Worm (Caenorhabditis elegans) whole organism, mixed stage, embryonic: Measurements from ENCODE around the gene Y71H2B.8.
A peak's percentile ranks its signal among the peaks of the same experiment; 100 is the strongest.

ENCODE experiments used
- M03D4.4 ChIP-seq: sonication (generic microtip); optimal IDR thresholded peaks from 2 replicates; lab custom pipeline; 2017; ENCODE audit warnings: mild to moderate bottlenecking, missing genetic modification characterization, missing compliant biosample characterization
- bed-3 ChIP-seq: fragments of 200-800 bp; sonication (Bioruptor generic); optimal IDR thresholded peaks from 3 replicates; lab custom pipeline; 2018; ENCODE audit warnings: mild to moderate bottlenecking, missing genetic modification characterization, moderate library complexity, missing compliant biosample characterization
- blmp-1 ChIP-seq: fragments of 150-350 bp; optimal IDR thresholded peaks from 2 replicates; lab custom pipeline; 2014; ENCODE audit warnings: missing biosample characterization, missing genetic modification characterization
- ceh-39 ChIP-seq: fragments of 150-350 bp; optimal IDR thresholded peaks from 2 replicates; lab custom pipeline; 2014; ENCODE audit warnings: missing biosample characterization, missing genetic modification characterization
- ceh-43 ChIP-seq: fragments of 200-800 bp; sonication (Bioruptor generic); optimal IDR thresholded peaks from 2 replicates; lab custom pipeline; 2018; ENCODE audit warnings: mild to moderate bottlenecking, missing genetic modification characterization, moderate library complexity, missing compliant biosample characterization
- ceh-83 ChIP-seq: fragments of 200-800 bp; sonication (Bioruptor generic); optimal IDR thresholded peaks from 2 replicates; lab custom pipeline; 2018; ENCODE audit warnings: mild to moderate bottlenecking, missing genetic modification characterization, missing compliant biosample characterization
- ces-1 ChIP-seq: fragments of 150-350 bp; optimal IDR thresholded peaks from 2 replicates; lab custom pipeline; 2014; ENCODE audit warnings: missing biosample characterization, missing genetic modification reagents, missing genetic modification characterization
- cnd-1 ChIP-seq: fragments of 200-800 bp; sonication (Bioruptor generic); optimal IDR thresholded peaks from 2 replicates; lab custom pipeline; 2018; ENCODE audit warnings: mild to moderate bottlenecking, missing genetic modification characterization, missing compliant biosample characterization
- drap-1 ChIP-seq: fragments of 200-800 bp; sonication (Bioruptor generic); optimal IDR thresholded peaks from 3 replicates; lab custom pipeline; 2018; ENCODE audit warnings: mild to moderate bottlenecking, missing genetic modification characterization, missing compliant biosample characterization
- elt-1 ChIP-seq: sonication (generic microtip); optimal IDR thresholded peaks from 2 replicates; lab custom pipeline; 2017; ENCODE audit warnings: missing genetic modification characterization, mild to moderate bottlenecking, missing compliant biosample characterization, antibody characterized with exemption, moderate library complexity, borderline replicate concordance; ENCODE audit not compliant: insufficient read depth
- elt-3 ChIP-seq: fragments of 150-350 bp; optimal IDR thresholded peaks from 2 replicates; lab custom pipeline; 2014; ENCODE audit warnings: missing biosample characterization, missing genetic modification characterization
- flh-1 ChIP-seq: fragments of 200-800 bp; sonication (Bioruptor generic); optimal IDR thresholded peaks from 2 replicates; lab custom pipeline; 2018; ENCODE audit warnings: mild to moderate bottlenecking, missing genetic modification characterization, moderate library complexity, missing compliant biosample characterization
- ham-2 ChIP-seq: fragments of 200-800 bp; sonication (Bioruptor generic); optimal IDR thresholded peaks from 2 replicates; lab custom pipeline; 2018; ENCODE audit warnings: mild to moderate bottlenecking, missing genetic modification characterization, missing compliant biosample characterization
- hlh-1 ChIP-seq: fragments of 150-350 bp; optimal IDR thresholded peaks from 2 replicates; lab custom pipeline; 2014; ENCODE audit warnings: missing biosample characterization, missing genetic modification reagents, missing genetic modification characterization
- lin-13 ChIP-seq: fragments of 150-350 bp; optimal IDR thresholded peaks from 2 replicates; lab custom pipeline; 2014; ENCODE audit warnings: missing biosample characterization, missing genetic modification characterization
- lin-32 ChIP-seq: fragments of 200-800 bp; sonication (Bioruptor generic); optimal IDR thresholded peaks from 2 replicates; lab custom pipeline; 2018; ENCODE audit warnings: mild to moderate bottlenecking, missing genetic modification characterization, missing compliant biosample characterization
- lsy-2 ChIP-seq: fragments of 150-350 bp; optimal IDR thresholded peaks from 2 replicates; lab custom pipeline; 2014; ENCODE audit warnings: missing biosample characterization, missing genetic modification characterization
- mab-5 ChIP-seq: fragments of 150-350 bp; optimal IDR thresholded peaks from 2 replicates; lab custom pipeline; 2014; ENCODE audit warnings: missing biosample characterization, missing genetic modification characterization
- mep-1 ChIP-seq: fragments of 150-350 bp; optimal IDR thresholded peaks from 2 replicates; lab custom pipeline; 2017; ENCODE audit warnings: missing biosample characterization, missing genetic modification reagents, missing genetic modification characterization, inconsistent platforms
- mls-2 ChIP-seq: sonication (generic microtip); optimal IDR thresholded peaks from 2 replicates; lab custom pipeline; 2016; ENCODE audit warnings: mild to moderate bottlenecking, missing genetic modification characterization, moderate library complexity, missing compliant biosample characterization
- nhr-12 ChIP-seq: fragments of 150-350 bp; optimal IDR thresholded peaks from 2 replicates; lab custom pipeline; 2014; ENCODE audit warnings: missing biosample characterization, missing genetic modification characterization
- nhr-2 ChIP-seq: fragments of 150-350 bp; optimal IDR thresholded peaks from 2 replicates; lab custom pipeline; 2014; ENCODE audit warnings: missing biosample characterization, missing genetic modification characterization
- nhr-237 ChIP-seq: fragments of 150-350 bp; optimal IDR thresholded peaks from 2 replicates; lab custom pipeline; 2014; ENCODE audit warnings: missing biosample characterization, missing genetic modification characterization
- nhr-28 ChIP-seq: fragments of 150-350 bp; optimal IDR thresholded peaks from 2 replicates; lab custom pipeline; 2014; ENCODE audit warnings: missing biosample characterization, missing genetic modification characterization
- nhr-76 ChIP-seq: sonication (generic microtip); optimal IDR thresholded peaks from 2 replicates; lab custom pipeline; 2017; ENCODE audit warnings: missing biosample characterization, missing genetic modification characterization
- sem-2 ChIP-seq: fragments of 200-800 bp; sonication (Bioruptor generic); optimal IDR thresholded peaks from 2 replicates; lab custom pipeline; 2018; ENCODE audit warnings: mild to moderate bottlenecking, missing genetic modification characterization, missing compliant biosample characterization
- snpc-4 ChIP-seq: fragments of 150-350 bp; optimal IDR thresholded peaks from 2 replicates; lab custom pipeline; 2014; ENCODE audit warnings: missing biosample characterization, missing genetic modification characterization
- sptf-1 ChIP-seq: sonication (generic microtip); optimal IDR thresholded peaks from 2 replicates; lab custom pipeline; 2017; ENCODE audit warnings: mild to moderate bottlenecking, missing genetic modification characterization, moderate library complexity, missing compliant biosample characterization
- tbx-8 ChIP-seq: fragments of 200-800 bp; sonication (Bioruptor generic); optimal IDR thresholded peaks from 2 replicates; lab custom pipeline; 2018; ENCODE audit warnings: mild to moderate bottlenecking, missing genetic modification characterization, moderate library complexity, missing compliant biosample characterization
- unc-120 ChIP-seq: sonication (generic microtip); optimal IDR thresholded peaks from 2 replicates; lab custom pipeline; 2017; ENCODE audit warnings: missing genetic modification characterization, missing compliant biosample characterization; ENCODE audit not compliant: poor library complexity, severe bottlenecking
- unc-39 ChIP-seq: fragments of 150-350 bp; optimal IDR thresholded peaks from 2 replicates; lab custom pipeline; 2014; ENCODE audit warnings: missing biosample characterization, missing genetic modification characterization
- unc-62 ChIP-seq: fragments of 150-350 bp; optimal IDR thresholded peaks from 2 replicates; lab custom pipeline; 2014; ENCODE audit warnings: missing biosample characterization, missing genetic modification reagents, missing genetic modification characterization
- zip-8 ChIP-seq: fragments of 150-350 bp; optimal IDR thresholded peaks from 2 replicates; lab custom pipeline; 2014; ENCODE audit warnings: missing biosample characterization, missing genetic modification characterization
- ztf-11 ChIP-seq: fragments of 150-350 bp; optimal IDR thresholded peaks from 2 replicates; lab custom pipeline; 2014; ENCODE audit warnings: missing biosample characterization, missing genetic modification characterization

Y71H2B.8 gene

ce11 chrIII:2578993-2579392, at the start of gene Y71H2B.8:
Y71H2B.8 (plus strand) TSS chrIII:2579293.
- TF ChIP-seq sem-2 (GFP tag; lab: Kevin White, UChicago) (no peak), snpc-4 (no peak)
- TF ChIP-seq, all 35 proteins: peak for 0

DNA sequence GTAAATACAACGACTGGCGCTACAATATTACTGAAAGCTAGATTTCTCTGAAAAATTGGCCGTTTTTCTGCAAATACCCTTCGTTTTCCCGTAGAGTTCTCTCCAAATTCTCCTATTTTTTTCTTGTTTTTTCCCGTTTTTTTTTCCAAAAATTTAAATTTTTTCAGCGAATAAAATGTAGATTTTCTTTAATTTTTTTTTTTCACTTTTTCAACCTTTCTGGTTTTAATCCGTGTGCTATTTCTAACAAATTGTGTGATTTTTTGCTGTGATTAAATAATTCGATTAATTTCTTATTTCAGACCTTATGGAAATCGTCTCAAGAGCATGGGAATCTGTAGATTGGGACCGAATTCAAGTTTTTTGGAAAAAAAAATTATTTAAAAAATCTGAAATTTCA, 48.8 kb upstream of the Y71H2B.8 start, which contains the start of gene cone-1:
Gene cone-1, plus strand, starts transcription at position 301 of the 400 bp plus-strand sequence.
- TF ChIP-seq cnd-1 (tag; lab: Kevin White, UChicago) (no peak), bed-3 (GFP tag; lab: Kevin White, UChicago) (no peak), sem-2 (GFP tag; lab: Kevin White, UChicago) (no peak), ham-2 (GFP tag; lab: Kevin White, UChicago) (no peak), nhr-76 (tag; lab: Kevin White, UChicago) (no peak), unc-39 (no peak), ceh-43 (no peak), sptf-1 (tag; lab: Kevin White, UChicago) (no peak), lsy-2 (tag; lab: Kevin White, UChicago) (no peak), zip-8 (tag; lab: Kevin White, UChicago) (no peak), nhr-12 (tag; lab: Kevin White, UChicago) (no peak), snpc-4 (no peak), unc-120 (tag; lab: Kevin White, UChicago) (no peak), lin-32 (GFP tag; lab: Kevin White, UChicago) (no peak), tbx-8 (GFP tag; lab: Kevin White, UChicago) (no peak), blmp-1 (tag; lab: Kevin White, UChicago) (no peak), drap-1 (GFP tag; lab: Kevin White, UChicago) (no peak), elt-1 (tag; lab: Kevin White, UChicago) (no peak), mep-1 (tag; lab: Kevin White, UChicago) (no peak), ces-1 (GFP tag; lab: Kevin White, UChicago) (no peak)

ce11 chrIII:2532716-2533115, 46.4 kb upstream of the Y71H2B.8 start:
- peak; percentile 34 for TF ChIP-seq ceh-39 (tag; lab: Kevin White, UChicago)
- TF ChIP-seq mab-5: no peak
- no peak for TF ChIP-seq elt-3 (tag; lab: Kevin White, UChicago)
- TF ChIP-seq blmp-1 (tag; lab: Kevin White, UChicago): no peak
- peak; percentile 55 for TF ChIP-seq mls-2 (tag; lab: Kevin White, UChicago)
- TF ChIP-seq sptf-1 (tag; lab: Kevin White, UChicago): no peak
- peak; percentile 77 for TF ChIP-seq ces-1 (GFP tag; lab: Kevin White, UChicago)
- no peak for TF ChIP-seq nhr-237 (tag; lab: Kevin White, UChicago)
- no peak for TF ChIP-seq nhr-12 (tag; lab: Kevin White, UChicago)
- TF ChIP-seq sem-2 (GFP tag; lab: Kevin White, UChicago): no peak
- TF ChIP-seq lin-13 (tag; lab: Kevin White, UChicago): peak; percentile 41
- peak; percentile 31 for TF ChIP-seq mep-1 (tag; lab: Kevin White, UChicago)
- peak; percentile 66 for TF ChIP-seq unc-62 (GFP tag; lab: Kevin White, UChicago)
- no peak for TF ChIP-seq nhr-2 (tag; lab: Kevin White, UChicago)
- TF ChIP-seq lin-32 (GFP tag; lab: Kevin White, UChicago): no peak
- TF ChIP-seq snpc-4: no peak
- TF ChIP-seq ztf-11: peak; percentile 68
- TF ChIP-seq unc-120 (tag; lab: Kevin White, UChicago): no peak
- no peak for TF ChIP-seq elt-1 (tag; lab: Kevin White, UChicago)
- TF ChIP-seq cnd-1 (tag; lab: Kevin White, UChicago): peak; percentile 35
- TF ChIP-seq nhr-28 (tag; lab: Kevin White, UChicago): no peak
- no peak for TF ChIP-seq ceh-43
- TF ChIP-seq drap-1 (GFP tag; lab: Kevin White, UChicago): no peak
- no peak for TF ChIP-seq flh-1 (GFP tag; lab: Kevin White, UChicago)
- no peak for TF ChIP-seq M03D4.4 (tag; lab: Kevin White, UChicago)
- TF ChIP-seq hlh-1 (tag; lab: Kevin White, UChicago): no peak
- TF ChIP-seq ham-2 (GFP tag; lab: Kevin White, UChicago): no peak
- no peak for TF ChIP-seq ceh-83 (GFP tag; lab: Kevin White, UChicago)
- TF ChIP-seq tbx-8 (GFP tag; lab: Kevin White, UChicago): no peak
- no peak for TF ChIP-seq lsy-2 (tag; lab: Kevin White, UChicago)
- TF ChIP-seq bed-3 (GFP tag; lab: Kevin White, UChicago): no peak
